Worm (Caenorhabditis elegans) whole organism, young adult: ENCODE results near the gene puf-6.

ENCODE experiments used
- Y67H2A.10 ChIP-seq: fragments of 200-800 bp; sonication (Bioruptor generic); conservative IDR thresholded peaks from 2 replicates; pipeline ENCODE4 v1.3.6; 2022; ENCODE audit warnings: missing genetic modification reagents, missing genetic modification characterization, missing compliant biosample characterization
- ama-1 ChIP-seq, 3 experiments: fragments of 150-350 bp in 1 of 3; sonication (generic microtip) in 2 of 3; optimal IDR thresholded peaks; 2 replicates each; lab custom pipeline; 2014 to 2018; ENCODE audit warnings: missing biosample characterization in 2 of 3, missing genetic modification characterization in 2 of 3, missing genetic modification reagents in 2 of 3
- attf-3 ChIP-seq: fragments of 200-800 bp; sonication (Bioruptor generic); conservative IDR thresholded peaks from 2 replicates; pipeline ENCODE4 v1.3.6; 2022; ENCODE audit warnings: missing genetic modification reagents, missing genetic modification characterization, missing compliant biosample characterization
- die-1 ChIP-seq: sonication (generic microtip); optimal IDR thresholded peaks from 2 replicates; lab custom pipeline; 2016; ENCODE audit warnings: missing genotype, mild to moderate bottlenecking, missing genetic modification characterization, missing compliant biosample characterization
- hmg-20 ChIP-seq: fragments of 200-800 bp; sonication (Bioruptor generic); IDR thresholded peaks from 2 replicates; pipeline ENCODE4 v1.3.6; 2022; ENCODE audit warnings: missing genetic modification reagents, missing genetic modification characterization, missing compliant biosample characterization
- lsl-1 ChIP-seq: fragments of 200-800 bp; sonication (Bioruptor generic); optimal IDR thresholded peaks from 2 replicates; lab custom pipeline; 2018; ENCODE audit warnings: mild to moderate bottlenecking, missing genetic modification characterization, moderate library complexity, missing compliant biosample characterization
- madf-8 ChIP-seq: fragments of 200-800 bp; sonication (Bioruptor generic); conservative IDR thresholded peaks from 2 replicates; pipeline ENCODE4 v1.3.6; 2022; ENCODE audit warnings: missing genetic modification reagents, missing genetic modification characterization, missing compliant biosample characterization
- nhr-80 ChIP-seq: sonication (generic microtip); optimal IDR thresholded peaks from 2 replicates; lab custom pipeline; 2016; ENCODE audit warnings: missing genetic modification characterization, missing compliant biosample characterization
- sdz-38 ChIP-seq: sonication (generic microtip); optimal IDR thresholded peaks from 2 replicates; lab custom pipeline; 2016; ENCODE audit warnings: missing genotype, missing genetic modification characterization, missing compliant biosample characterization
- tbp1 ChIP-seq: fragments of 200-800 bp; sonication (Bioruptor generic); optimal IDR thresholded peaks from 2 replicates; lab custom pipeline; 2018; ENCODE audit warnings: mild to moderate bottlenecking, missing genetic modification characterization, missing compliant biosample characterization
- unc-130 ChIP-seq: sonication (generic microtip); optimal IDR thresholded peaks from 2 replicates; lab custom pipeline; 2016; ENCODE audit warnings: missing genetic modification reagents, missing genetic modification characterization, missing compliant biosample characterization
- unc-62 ChIP-seq: fragments of 150-350 bp; optimal IDR thresholded peaks from 2 replicates; lab custom pipeline; 2014; ENCODE audit warnings: missing biosample characterization, missing genetic modification reagents, missing genetic modification characterization

- TF ChIP-seq unc-130 (GFP tag; lab: Kevin White, UChicago) (no peak), madf-8 (no peak), ama-1 (optimal IDR thresholded peaks at IDR 0.05; lab: Kevin White, UChicago) (no peak), ama-1 (GFP tag; optimal IDR thresholded peaks at IDR 0.05; lab: Kevin White, UChicago) (no peak), attf-3 (no peak), lsl-1 (no peak), hmg-20 (GFP tag; lab: Robert Waterston, UW) (no peak), sdz-38 (no peak), Y67H2A.10 (GFP tag; lab: Robert Waterston, UW) (no peak), tbp1 (GFP tag; lab: Kevin White, UChicago) (no peak), die-1 (no peak), nhr-80 (no peak), unc-62 (GFP tag; lab: Kevin White, UChicago) (no peak)
Observed at ce11 chrII:12992980-12993379, 50.3 kb downstream of the puf-6 start.
